Worm (Caenorhabditis elegans) whole organism, young adult: ENCODE results near the gene Y55B1BR.8.

ENCODE experiments used
- D2030.7 ChIP-seq: fragments of 200-800 bp; sonication (Bioruptor generic); IDR thresholded peaks from 2 replicates; pipeline ENCODE4 v1.3.6; 2022; ENCODE audit warnings: missing genetic modification reagents, missing genetic modification characterization, missing compliant biosample characterization
- akir-1 ChIP-seq: fragments of 200-800 bp; sonication (Bioruptor generic); optimal IDR thresholded peaks from 2 replicates; lab custom pipeline; 2018; ENCODE audit warnings: mild to moderate bottlenecking, missing genetic modification characterization, moderate library complexity, missing compliant biosample characterization
- dpl-1 ChIP-seq: fragments of 150-350 bp; optimal IDR thresholded peaks from 2 replicates; lab custom pipeline; 2014; ENCODE audit warnings: missing biosample characterization, missing genetic modification reagents, missing genetic modification characterization
- fkh-3 ChIP-seq: sonication (generic microtip); optimal IDR thresholded peaks from 2 replicates; lab custom pipeline; 2016; ENCODE audit warnings: mild to moderate bottlenecking, missing genetic modification characterization, missing compliant biosample characterization
- lsy-27 ChIP-seq: sonication (generic microtip); optimal IDR thresholded peaks from 2 replicates; lab custom pipeline; 2017; ENCODE audit warnings: missing genetic modification characterization, mild to moderate bottlenecking, missing compliant biosample characterization, antibody characterized with exemption, missing genotype, borderline replicate concordance; ENCODE audit not compliant: insufficient read depth
- madf-6 ChIP-seq: fragments of 200-800 bp; sonication (Bioruptor generic); IDR thresholded peaks from 2 replicates; pipeline ENCODE4 v1.3.6; 2022; ENCODE audit warnings: missing genetic modification reagents, missing genetic modification characterization, missing compliant biosample characterization
- mcd-1 ChIP-seq: fragments of 200-800 bp; sonication (Bioruptor generic); IDR thresholded peaks from 2 replicates; pipeline ENCODE4 v1.3.6; 2022; ENCODE audit warnings: missing genetic modification reagents, missing genetic modification characterization, missing compliant biosample characterization
- sea-2 ChIP-seq: fragments of 200-800 bp; sonication (Bioruptor generic); IDR thresholded peaks from 2 replicates; pipeline ENCODE4 v1.3.6; 2022; ENCODE audit warnings: missing genetic modification characterization, missing compliant biosample characterization
- tbp1 ChIP-seq: fragments of 200-800 bp; sonication (Bioruptor generic); optimal IDR thresholded peaks from 2 replicates; lab custom pipeline; 2018; ENCODE audit warnings: mild to moderate bottlenecking, missing genetic modification characterization, missing compliant biosample characterization
- ztf-28 ChIP-seq: fragments of 200-800 bp; sonication (Bioruptor generic); IDR thresholded peaks from 2 replicates; pipeline ENCODE4 v1.3.6; 2022; ENCODE audit warnings: missing genetic modification reagents, missing genetic modification characterization, missing compliant biosample characterization

DNA sequence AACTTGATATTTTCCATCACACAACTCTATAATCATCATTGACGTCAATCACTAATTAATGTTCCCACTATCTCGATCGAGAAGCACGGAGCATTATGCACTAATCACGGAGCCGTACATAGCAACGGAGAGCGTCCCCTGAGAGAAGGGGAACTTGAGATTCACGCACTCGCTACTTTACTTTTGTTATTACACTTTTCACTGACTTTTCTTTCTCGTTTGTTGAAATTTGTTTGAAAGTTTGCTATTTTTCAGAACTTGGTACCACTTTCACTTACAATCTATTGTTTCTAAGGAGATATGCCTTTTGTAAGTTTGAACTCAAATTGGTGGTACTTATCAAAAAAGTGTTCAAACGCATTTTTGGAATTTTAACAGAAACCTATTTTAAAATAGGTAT lies at the start of gene Y55B1BR.8:
- no peak for TF ChIP-seq D2030.7 (GFP tag; lab: Robert Waterston, UW)
- TF ChIP-seq madf-6 (GFP tag; lab: Robert Waterston, UW) = no peak
- no peak for TF ChIP-seq ztf-28 (GFP tag; lab: Robert Waterston, UW)
- TF ChIP-seq tbp1 (GFP tag; lab: Kevin White, UChicago) = no peak
- no peak for TF ChIP-seq akir-1 (GFP tag; lab: Kevin White, UChicago)
- TF ChIP-seq fkh-3 = no peak
- TF ChIP-seq lsy-27 (tag; lab: Kevin White, UChicago) = no peak
- no peak for TF ChIP-seq sea-2 (GFP tag; lab: Robert Waterston, UW)
- TF ChIP-seq mcd-1 = no peak
- no peak for TF ChIP-seq dpl-1 (GFP tag; lab: Kevin White, UChicago)
